Worm (Caenorhabditis elegans): Measurements from ENCODE around the gene srab-23.

The srab-23 gene

ce11 chrV:2027787-2028186 is 7.7 kb downstream of the srab-23 start, which contains the start of gene srab-13:
srab-13 (minus strand) TSS chrV:2027887.
- TF ChIP-seq egl-18 (GFP tag; IDR thresholded peaks at IDR 0.05), result no peak
- no peak for TF ChIP-seq ceh-27 (GFP tag; optimal IDR thresholded peaks at IDR 0.05)
- no peak for TF ChIP-seq F33H1.4 (GFP tag; IDR thresholded peaks at IDR 0.05)
- no peak for TF ChIP-seq F37B4.10 (GFP tag; IDR thresholded peaks at IDR 0.05)
- no peak for TF ChIP-seq C17E4.6 (GFP tag; IDR thresholded peaks at IDR 0.05)
- TF ChIP-seq T26A5.8 (tag; optimal IDR thresholded peaks at IDR 0.05), result no peak
- TF ChIP-seq tlf-1 (GFP tag; optimal IDR thresholded peaks at IDR 0.05), result no peak
- TF ChIP-seq nhr-120 (GFP tag; IDR thresholded peaks at IDR 0.05), result no peak
- TF ChIP-seq F39B2.1 (GFP tag; IDR thresholded peaks at IDR 0.05), result no peak
- TF ChIP-seq ztf-28 (GFP tag; IDR thresholded peaks at IDR 0.05), result no peak
- no peak for TF ChIP-seq egrh-3 (GFP tag; IDR thresholded peaks at IDR 0.05)
- TF ChIP-seq ccch-3 (GFP tag; optimal IDR thresholded peaks at IDR 0.05), result no peak
- no peak for TF ChIP-seq egl-44 (GFP tag; IDR thresholded peaks at IDR 0.05)

- no peak for TF ChIP-seq bed-2 (GFP tag; IDR thresholded peaks at IDR 0.05)
- no peak for TF ChIP-seq repo-1 (tag; optimal IDR thresholded peaks at IDR 0.05)
- no peak for TF ChIP-seq hsf-1 (GFP tag; IDR thresholded peaks at IDR 0.05)
- TF ChIP-seq nhr-120 (GFP tag; IDR thresholded peaks at IDR 0.05), result no peak
- no peak for TF ChIP-seq let-526 (GFP tag; IDR thresholded peaks at IDR 0.05)
- TF ChIP-seq ZK185.1 (tag; optimal IDR thresholded peaks at IDR 0.05; ENCODE audit: poor library complexity, severe bottlenecking), result no peak
- no peak for TF ChIP-seq ceh-79 (tag; optimal IDR thresholded peaks at IDR 0.05)
- TF ChIP-seq Y53G8AR.9 (GFP tag; conservative IDR thresholded peaks at IDR 0.05), result no peak
- TF ChIP-seq nhr-27 (tag; optimal IDR thresholded peaks at IDR 0.05), result no peak
- no peak for TF ChIP-seq nfya-1 (tag; optimal IDR thresholded peaks at IDR 0.05; ENCODE audit: borderline replicate concordance, insufficient read depth)
- TF ChIP-seq hrde-1 (tag; optimal IDR thresholded peaks at IDR 0.05; ENCODE audit: borderline replicate concordance), result no peak
- TF ChIP-seq atf-7 (tag; optimal IDR thresholded peaks at IDR 0.05), result no peak
- no peak for TF ChIP-seq madf-6 (GFP tag; IDR thresholded peaks at IDR 0.05)
- no peak for TF ChIP-seq F22D6.2 (tag; optimal IDR thresholded peaks at IDR 0.05)
- no peak for TF ChIP-seq dpff-1 (tag; optimal IDR thresholded peaks at IDR 0.05)
- TF ChIP-seq hlh-12 (tag; optimal IDR thresholded peaks at IDR 0.05), result no peak
- no peak for TF ChIP-seq unc-62 (GFP tag; optimal IDR thresholded peaks at IDR 0.05)
- TF ChIP-seq F57C9.4 (tag; optimal IDR thresholded peaks at IDR 0.05), result no peak
- no peak for TF ChIP-seq B0336.3 (GFP tag; IDR thresholded peaks at IDR 0.05)
- TF ChIP-seq zfh-2 (GFP tag; conservative IDR thresholded peaks at IDR 0.05), result no peak
Observed at ce11 chrV:2022374-2022773, 13.1 kb downstream of the srab-23 start, which contains the start of gene F59A7.5. F59A7.5 (plus strand) TSS chrV:2022674.

ce11 chrV:2021283-2021682 is 14.2 kb downstream of the srab-23 start:
- TF ChIP-seq madf-8 (GFP tag; conservative IDR thresholded peaks at IDR 0.05) (no peak), dpl-1 (GFP tag; optimal IDR thresholded peaks at IDR 0.05) (no peak), nfya-1 (tag; optimal IDR thresholded peaks at IDR 0.05; ENCODE audit: borderline replicate concordance, insufficient read depth) (no peak), mel-28 (tag; optimal IDR thresholded peaks at IDR 0.05; ENCODE audit: borderline replicate concordance) (no peak), F39B2.1 (GFP tag; IDR thresholded peaks at IDR 0.05) (no peak), ceh-91 (GFP tag; IDR thresholded peaks at IDR 0.05) (no peak), Y67H2A.10 (GFP tag; conservative IDR thresholded peaks at IDR 0.05) (no peak)

Measured in whole organism, young adult.